Worm (Caenorhabditis elegans) whole organism, young adult: ENCODE data around the gene srg-10.

ENCODE experiments used
- B0019.2 ChIP-seq: fragments of 200-800 bp; sonication (Bioruptor generic); conservative IDR thresholded peaks from 2 replicates; pipeline ENCODE4 v1.3.6; 2022; ENCODE audit warnings: missing genetic modification reagents, missing genetic modification characterization, missing compliant biosample characterization
- C17E4.6 ChIP-seq: fragments of 200-800 bp; sonication (Bioruptor generic); IDR thresholded peaks from 2 replicates; pipeline ENCODE4 v1.3.6; 2022; ENCODE audit warnings: missing genetic modification reagents, missing genetic modification characterization, missing compliant biosample characterization
- F10E7.11 ChIP-seq: sonication (generic microtip); optimal IDR thresholded peaks from 2 replicates; lab custom pipeline; 2017; ENCODE audit warnings: mild to moderate bottlenecking, missing genetic modification characterization, moderate library complexity, missing compliant biosample characterization
- F37B4.10 ChIP-seq: fragments of 200-800 bp; sonication (Bioruptor generic); IDR thresholded peaks from 2 replicates; pipeline ENCODE4 v1.3.6; 2022; ENCODE audit warnings: missing genetic modification characterization, missing compliant biosample characterization
- F49E8.2 ChIP-seq: sonication (generic microtip); optimal IDR thresholded peaks from 3 replicates; lab custom pipeline; 2017; ENCODE audit warnings: missing genetic modification characterization, mild to moderate bottlenecking, missing compliant biosample characterization, antibody characterized with exemption, moderate library complexity; ENCODE audit not compliant: insufficient read depth
- F55B11.4 ChIP-seq: sonication (generic microtip); optimal IDR thresholded peaks from 2 replicates; lab custom pipeline; 2016; ENCODE audit warnings: missing compliant biosample characterization, missing genetic modification characterization, borderline replicate concordance; ENCODE audit not compliant: insufficient read depth
- F57C9.4 ChIP-seq: sonication (generic microtip); optimal IDR thresholded peaks from 2 replicates; lab custom pipeline; 2017; ENCODE audit warnings: mild to moderate bottlenecking, missing genetic modification characterization, missing compliant biosample characterization
- K12H6.12 ChIP-seq: fragments of 200-800 bp; sonication (Bioruptor generic); optimal IDR thresholded peaks from 2 replicates; lab custom pipeline; 2018; ENCODE audit warnings: mild to moderate bottlenecking, missing genetic modification characterization, missing compliant biosample characterization
- Y67H2A.10 ChIP-seq: fragments of 200-800 bp; sonication (Bioruptor generic); conservative IDR thresholded peaks from 2 replicates; pipeline ENCODE4 v1.3.6; 2022; ENCODE audit warnings: missing genetic modification reagents, missing genetic modification characterization, missing compliant biosample characterization
- Y79H2A.3 ChIP-seq: fragments of 200-800 bp; sonication (Bioruptor generic); conservative IDR thresholded peaks from 2 replicates; pipeline ENCODE4 v1.3.6; 2022; ENCODE audit warnings: missing genetic modification reagents, missing genetic modification characterization, missing compliant biosample characterization
- Y95B8A.8 ChIP-seq: fragments of 200-800 bp; sonication (Bioruptor generic); IDR thresholded peaks from 2 replicates; pipeline ENCODE4 v1.3.6; 2022; ENCODE audit warnings: missing genetic modification reagents, missing genetic modification characterization, missing compliant biosample characterization
- akir-1 ChIP-seq: fragments of 200-800 bp; sonication (Bioruptor generic); optimal IDR thresholded peaks from 2 replicates; lab custom pipeline; 2018; ENCODE audit warnings: mild to moderate bottlenecking, missing genetic modification characterization, moderate library complexity, missing compliant biosample characterization
- aptf-3 ChIP-seq: fragments of 200-800 bp; sonication (Bioruptor generic); IDR thresholded peaks from 2 replicates; pipeline ENCODE4 v1.3.6; 2022; ENCODE audit warnings: missing genetic modification characterization, missing compliant biosample characterization
- attf-3 ChIP-seq: fragments of 200-800 bp; sonication (Bioruptor generic); conservative IDR thresholded peaks from 2 replicates; pipeline ENCODE4 v1.3.6; 2022; ENCODE audit warnings: missing genetic modification reagents, missing genetic modification characterization, missing compliant biosample characterization
- bed-2 ChIP-seq: fragments of 200-800 bp; sonication (Bioruptor generic); IDR thresholded peaks from 2 replicates; pipeline ENCODE4 v1.3.6; 2022; ENCODE audit warnings: missing genetic modification reagents, missing genetic modification characterization, missing compliant biosample characterization
- die-1 ChIP-seq: sonication (generic microtip); optimal IDR thresholded peaks from 2 replicates; lab custom pipeline; 2016; ENCODE audit warnings: missing genotype, mild to moderate bottlenecking, missing genetic modification characterization, missing compliant biosample characterization
- dox-1 ChIP-seq: fragments of 200-800 bp; sonication (Bioruptor generic); IDR thresholded peaks from 2 replicates; pipeline ENCODE4 v1.3.6; 2022; ENCODE audit warnings: missing genetic modification reagents, missing genetic modification characterization, missing compliant biosample characterization
- egl-44 ChIP-seq: fragments of 200-800 bp; sonication (Bioruptor generic); IDR thresholded peaks from 2 replicates; pipeline ENCODE4 v1.3.6; 2022; ENCODE audit warnings: missing genetic modification reagents, missing genetic modification characterization, missing compliant biosample characterization
- ekl-4 ChIP-seq: fragments of 200-800 bp; sonication (Bioruptor generic); IDR thresholded peaks from 2 replicates; pipeline ENCODE4 v1.3.6; 2022; ENCODE audit warnings: missing genetic modification reagents, missing genetic modification characterization, missing compliant biosample characterization
- him-1 ChIP-seq: sonication (generic microtip); optimal IDR thresholded peaks from 2 replicates; lab custom pipeline; 2016; ENCODE audit warnings: missing genotype, missing genetic modification reagents, missing genetic modification characterization, missing compliant biosample characterization
- hlh-12 ChIP-seq: sonication (generic microtip); optimal IDR thresholded peaks from 2 replicates; lab custom pipeline; 2016; ENCODE audit warnings: missing genetic modification characterization, missing compliant biosample characterization
- hmg-1.2 ChIP-seq: fragments of 200-800 bp; sonication (Bioruptor generic); IDR thresholded peaks from 2 replicates; pipeline ENCODE4 v1.3.6; 2022; ENCODE audit warnings: missing genetic modification reagents, missing genetic modification characterization, missing compliant biosample characterization
- hrde-1 ChIP-seq: sonication (generic microtip); optimal IDR thresholded peaks from 2 replicates; lab custom pipeline; 2016; ENCODE audit warnings: missing genetic modification characterization, mild to moderate bottlenecking, missing compliant biosample characterization, moderate library complexity, missing genotype, missing genetic modification reagents, borderline replicate concordance
- lin-35 ChIP-seq, 3 experiments: fragments of 150-350 bp in 2 of 3; sonication (generic microtip) in 1 of 3; optimal IDR thresholded peaks; 2 replicates each; lab custom pipeline; 2014 to 2018; ENCODE audit warnings: missing biosample characterization in 3 of 3, missing genetic modification characterization in 3 of 3, missing genetic modification reagents in 3 of 3
- madf-10 ChIP-seq: sonication (generic microtip); optimal IDR thresholded peaks from 2 replicates; lab custom pipeline; 2016; ENCODE audit warnings: mild to moderate bottlenecking, missing genetic modification characterization, missing compliant biosample characterization
- madf-3 ChIP-seq: fragments of 200-800 bp; sonication (Bioruptor generic); IDR thresholded peaks from 2 replicates; pipeline ENCODE4 v1.3.6; 2022; ENCODE audit warnings: missing genetic modification reagents, missing genetic modification characterization, missing compliant biosample characterization
- madf-8 ChIP-seq: fragments of 200-800 bp; sonication (Bioruptor generic); conservative IDR thresholded peaks from 2 replicates; pipeline ENCODE4 v1.3.6; 2022; ENCODE audit warnings: missing genetic modification reagents, missing genetic modification characterization, missing compliant biosample characterization
- mes-4 ChIP-seq: sonication (generic microtip); optimal IDR thresholded peaks from 2 replicates; lab custom pipeline; 2016; ENCODE audit warnings: missing genotype, missing genetic modification characterization, missing compliant biosample characterization
- nfya-1 ChIP-seq: sonication (generic microtip); optimal IDR thresholded peaks from 2 replicates; lab custom pipeline; 2017; ENCODE audit warnings: antibody characterized with exemption, missing compliant biosample characterization, missing genetic modification characterization, borderline replicate concordance; ENCODE audit not compliant: insufficient read depth
- nfya-2 ChIP-seq: fragments of 200-800 bp; sonication (Bioruptor generic); IDR thresholded peaks from 2 replicates; pipeline ENCODE4 v1.3.6; 2022; ENCODE audit warnings: missing genetic modification reagents, missing genetic modification characterization, missing compliant biosample characterization
- nhr-80 ChIP-seq: sonication (generic microtip); optimal IDR thresholded peaks from 2 replicates; lab custom pipeline; 2016; ENCODE audit warnings: missing genetic modification characterization, missing compliant biosample characterization
- nhr-90 ChIP-seq: sonication (generic microtip); optimal IDR thresholded peaks from 2 replicates; lab custom pipeline; 2016; ENCODE audit warnings: missing genotype, mild to moderate bottlenecking, missing genetic modification characterization, missing compliant biosample characterization
- rcor-1 ChIP-seq: fragments of 200-800 bp; sonication (Bioruptor generic); IDR thresholded peaks from 2 replicates; pipeline ENCODE4 v1.3.6; 2022; ENCODE audit warnings: missing genetic modification reagents, missing genetic modification characterization, missing compliant biosample characterization
- rec-8 ChIP-seq, 2 experiments: sonication (generic microtip); optimal IDR thresholded peaks; 2 replicates each; lab custom pipeline; 2016; ENCODE audit warnings: mild to moderate bottlenecking in 2 of 2, missing genetic modification characterization in 2 of 2, missing genetic modification reagents in 2 of 2, missing genotype in 2 of 2, missing biosample characterization in 1 of 2, missing compliant biosample characterization in 1 of 2, moderate library complexity in 1 of 2
- sea-2 ChIP-seq: fragments of 200-800 bp; sonication (Bioruptor generic); IDR thresholded peaks from 2 replicates; pipeline ENCODE4 v1.3.6; 2022; ENCODE audit warnings: missing genetic modification characterization, missing compliant biosample characterization
- snpc-1.1 ChIP-seq: sonication (generic microtip); optimal IDR thresholded peaks from 2 replicates; lab custom pipeline; 2017; ENCODE audit warnings: missing genetic modification characterization, mild to moderate bottlenecking, missing compliant biosample characterization, antibody characterized with exemption, moderate library complexity, missing genotype, missing genetic modification reagents; ENCODE audit not compliant: insufficient read depth
- snpc-4 ChIP-seq, 5 experiments: fragments of 150-350 bp in 1 of 5; sonication (generic microtip) in 4 of 5; optimal IDR thresholded peaks; 2 replicates each; lab custom pipeline; 2014 to 2018; ENCODE audit warnings: missing genetic modification characterization in 5 of 5, missing biosample characterization in 3 of 5, antibody characterized with exemption in 2 of 5, mild to moderate bottlenecking in 2 of 5, missing compliant biosample characterization in 2 of 5, missing genotype in 2 of 5, moderate library complexity in 2 of 5, missing genetic modification reagents in 1 of 5
- somi-1 ChIP-seq: fragments of 200-800 bp; sonication (Bioruptor generic); optimal IDR thresholded peaks from 2 replicates; lab custom pipeline; 2018; ENCODE audit warnings: mild to moderate bottlenecking, missing genetic modification characterization, missing compliant biosample characterization
- unc-130 ChIP-seq: sonication (generic microtip); optimal IDR thresholded peaks from 2 replicates; lab custom pipeline; 2016; ENCODE audit warnings: missing genetic modification reagents, missing genetic modification characterization, missing compliant biosample characterization
- ztf-22 ChIP-seq: fragments of 200-800 bp; sonication (Bioruptor generic); optimal IDR thresholded peaks from 2 replicates; lab custom pipeline; 2018; ENCODE audit warnings: mild to moderate bottlenecking, missing genetic modification characterization, moderate library complexity, missing compliant biosample characterization
- ztf-25 ChIP-seq: fragments of 200-800 bp; sonication (Bioruptor generic); IDR thresholded peaks from 2 replicates; pipeline ENCODE4 v1.3.6; 2022; ENCODE audit warnings: missing genetic modification reagents, missing genetic modification characterization, missing compliant biosample characterization

The srg-10 gene

DNA sequence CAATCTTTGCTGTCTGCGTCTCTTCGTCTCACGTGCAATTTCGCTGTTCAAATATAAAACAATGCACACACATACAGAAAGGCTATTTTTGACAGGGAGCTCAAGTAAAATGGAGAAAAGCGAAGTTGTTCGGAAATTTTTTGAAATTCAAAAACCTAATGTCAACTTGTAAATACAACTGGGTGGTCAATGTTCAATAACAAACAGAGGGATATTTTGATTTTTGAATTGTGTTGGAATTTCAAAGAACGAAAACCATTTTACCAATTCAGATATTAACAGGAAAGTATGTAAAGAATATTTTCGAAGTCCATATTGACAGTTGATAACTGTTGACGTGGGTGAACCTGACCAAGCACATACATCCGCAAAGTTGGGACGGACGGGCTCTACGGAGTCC, 10.8 kb downstream of the srg-10 start, which contains the start of gene tag-243:
Gene tag-243 (minus strand): TSS at position 101 of the 400 bp plus-strand sequence.
- no peak for TF ChIP-seq lin-35 (GFP tag; optimal IDR thresholded peaks at IDR 0.05; lab: Kevin White, UChicago)
- TF ChIP-seq madf-10 (tag; lab: Kevin White, UChicago): no peak
- no peak for TF ChIP-seq dox-1 (GFP tag; lab: Robert Waterston, UW)
- no peak for TF ChIP-seq bed-2 (GFP tag; lab: Robert Waterston, UW)
- TF ChIP-seq him-1: no peak
- no peak for TF ChIP-seq rcor-1 (GFP tag; lab: Robert Waterston, UW)
- TF ChIP-seq hlh-12: no peak
- no peak for TF ChIP-seq egl-44 (GFP tag; lab: Robert Waterston, UW)
- TF ChIP-seq hmg-1.2: peak; percentile 64
- TF ChIP-seq, all 124 proteins: peak for 1

DNA sequence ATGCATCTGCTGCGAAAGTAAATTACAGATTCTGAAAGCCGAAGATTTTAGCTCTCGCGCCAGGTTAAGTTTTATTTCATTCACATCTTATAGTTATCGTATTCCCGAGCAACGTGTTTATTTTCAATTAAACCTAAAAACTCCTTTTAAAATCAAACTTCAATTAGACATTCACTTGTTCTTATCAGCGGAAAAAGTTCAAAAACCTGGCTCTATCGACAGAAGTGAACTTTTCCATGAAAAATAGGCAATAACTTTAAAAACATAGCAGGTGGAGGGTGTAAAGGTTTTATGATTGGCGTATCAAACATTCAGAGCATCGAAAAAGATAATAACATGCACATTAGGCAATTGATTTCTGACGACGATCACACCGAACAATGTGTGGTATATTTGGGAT, 11.4 kb downstream of the srg-10 start, which contains the start of gene ppat-1:
Gene ppat-1 (plus strand): TSS at position 316 of the 400 bp plus-strand sequence.
- peak; percentile 51 for TF ChIP-seq nhr-80 (tag; lab: Kevin White, UChicago)
- TF ChIP-seq lin-35 (GFP tag; optimal IDR thresholded peaks at IDR 0.05; lab: Kevin White, UChicago): no peak

DNA sequence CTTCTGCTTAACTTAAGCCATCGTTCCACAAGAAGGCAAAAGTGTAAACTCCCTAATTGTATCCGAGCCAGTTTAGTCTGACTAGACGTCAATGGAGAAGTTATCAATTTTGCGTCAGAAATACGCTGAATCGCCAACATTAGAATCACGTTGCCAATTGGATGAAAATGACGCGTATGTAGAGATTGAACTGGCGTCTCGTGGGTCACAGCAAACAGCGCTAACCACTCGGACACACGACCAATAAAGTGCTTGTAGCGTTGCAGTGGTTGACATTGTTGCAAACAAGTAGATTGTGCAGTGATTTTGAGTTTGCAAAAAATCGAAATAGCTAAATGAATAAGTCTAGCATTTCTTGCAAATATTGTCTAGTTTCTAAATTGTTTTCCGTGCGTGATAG, 12.0 kb downstream of the srg-10 start:
- TF ChIP-seq ztf-22 (GFP tag; lab: Kevin White, UChicago): peak; percentile 53
- no peak for TF ChIP-seq nfya-2 (GFP tag; lab: Robert Waterston, UW)
- TF ChIP-seq snpc-4 (GFP tag; optimal IDR thresholded peaks at IDR 0.05; lab: Kevin White, UChicago): peak; percentile 78
- TF ChIP-seq snpc-4 (tag; optimal IDR thresholded peaks at IDR 0.05; lab: Kevin White, UChicago): peak in 3 of 4 experiments; percentile 2 to 66 (median 42)
- peak; percentile 90 for TF ChIP-seq F49E8.2 (tag; lab: Kevin White, UChicago)
- no peak for TF ChIP-seq C17E4.6 (GFP tag; lab: Robert Waterston, UW)
- TF ChIP-seq madf-8 (GFP tag; lab: Robert Waterston, UW): peak; percentile 41; the same call in 1 of the 2 replicates
- peak; percentile 61 for TF ChIP-seq K12H6.12 (tag; lab: Kevin White, UChicago)
- TF ChIP-seq hrde-1 (tag; lab: Kevin White, UChicago): peak; percentile 86
- 0 out of 2 replicates have a peak, but pooled peaks have one; percentile 26 for TF ChIP-seq attf-3
- TF ChIP-seq bed-2 (GFP tag; lab: Robert Waterston, UW): no peak
- no peak for TF ChIP-seq F55B11.4 (tag; lab: Kevin White, UChicago)
- peak; percentile 44 for TF ChIP-seq akir-1 (GFP tag; lab: Kevin White, UChicago)
- peak; percentile 91 for TF ChIP-seq mes-4 (tag; lab: Kevin White, UChicago)
- peak in 1 of 3 experiments; percentile 75 for TF ChIP-seq lin-35 (GFP tag; optimal IDR thresholded peaks at IDR 0.05; lab: Kevin White, UChicago)
- 0 out of 2 replicates have a peak, but pooled peaks have one; percentile 63 for TF ChIP-seq Y95B8A.8 (GFP tag; lab: Robert Waterston, UW)
- peak; percentile 62; the same call in 1 of the 2 replicates for TF ChIP-seq B0019.2 (GFP tag; lab: Robert Waterston, UW)
- peak; percentile 23; the same call in 1 of the 2 replicates for TF ChIP-seq rcor-1 (GFP tag; lab: Robert Waterston, UW)
- TF ChIP-seq somi-1 (GFP tag; lab: Kevin White, UChicago): peak; percentile 51
- TF ChIP-seq madf-10 (tag; lab: Kevin White, UChicago): peak; percentile 74
- TF ChIP-seq sea-2 (GFP tag; lab: Robert Waterston, UW): no peak
- TF ChIP-seq snpc-1.1 (tag; lab: Kevin White, UChicago): peak; percentile 69
- TF ChIP-seq rec-8 (tag; optimal IDR thresholded peaks at IDR 0.05; lab: Kevin White, UChicago): peak; percentile 78 to 96
- peak; percentile 62 for TF ChIP-seq F10E7.11 (tag; lab: Kevin White, UChicago)
- TF ChIP-seq aptf-3 (GFP tag; lab: Robert Waterston, UW): peak; percentile 90
- no peak for TF ChIP-seq nfya-1
- TF ChIP-seq ekl-4: peak; percentile 81
- TF ChIP-seq him-1: peak; percentile 88
- peak; percentile 95 for TF ChIP-seq die-1
- peak; percentile 88; the same call in 1 of the 2 replicates for TF ChIP-seq ztf-25 (GFP tag; lab: Robert Waterston, UW)
- TF ChIP-seq Y79H2A.3 (GFP tag; lab: Robert Waterston, UW): 0 out of 2 replicates have a peak, but pooled peaks have one; percentile 44
- TF ChIP-seq madf-3 (GFP tag; lab: Robert Waterston, UW): no peak
- peak; percentile 60; the same call in 1 of the 2 replicates for TF ChIP-seq Y67H2A.10 (GFP tag; lab: Robert Waterston, UW)
- TF ChIP-seq unc-130: peak; percentile 76
- peak; percentile 98 for TF ChIP-seq nhr-90 (tag; lab: Kevin White, UChicago)
- 0 out of 2 replicates have a peak, but pooled peaks have one; percentile 71 for TF ChIP-seq F37B4.10
- peak; percentile 64 for TF ChIP-seq F57C9.4 (tag; lab: Kevin White, UChicago)
